Worm (Caenorhabditis elegans) whole organism, L4 larva: ENCODE measurements around the gene F44F4.15.

Experiments
- T26A8.4 ChIP-seq: fragments of 200-800 bp; sonication (Bioruptor generic); IDR thresholded peaks from 2 replicates; pipeline ENCODE4 v1.3.6; 2022; ENCODE audit warnings: missing genetic modification characterization, missing compliant biosample characterization
- Y75B8A.6 ChIP-seq: fragments of 200-800 bp; sonication (Bioruptor generic); IDR thresholded peaks from 2 replicates; pipeline ENCODE4 v1.3.6; 2022; ENCODE audit warnings: missing genetic modification reagents, missing genetic modification characterization, missing compliant biosample characterization
- aha-1 ChIP-seq: fragments of 150-350 bp; peaks from one replicate; lab custom pipeline; 2014; ENCODE audit warnings: missing biosample characterization, missing genetic modification characterization
- hlh-11 ChIP-seq: fragments of 200-800 bp; sonication (Bioruptor generic); optimal IDR thresholded peaks from 2 replicates; lab custom pipeline; 2018; ENCODE audit warnings: mild to moderate bottlenecking, missing genetic modification characterization, missing compliant biosample characterization
- lsy-2 ChIP-seq, 2 experiments: fragments of 150-350 bp in 1 of 2; sonication (generic microtip) in 1 of 2; optimal IDR thresholded peaks; 2 replicates each; lab custom pipeline; 2014 to 2017; ENCODE audit warnings: missing biosample characterization in 2 of 2, missing genetic modification characterization in 2 of 2
- nhr-28 ChIP-seq: fragments of 150-350 bp; optimal IDR thresholded peaks from 2 replicates; lab custom pipeline; 2014; ENCODE audit warnings: missing biosample characterization, missing genetic modification characterization
- nhr-77 ChIP-seq: fragments of 150-350 bp; optimal IDR thresholded peaks from 2 replicates; lab custom pipeline; 2014; ENCODE audit warnings: missing biosample characterization, missing genetic modification characterization
- pha-4 ChIP-seq, 2 experiments: fragments of 150-350 bp in 1 of 2; fragments of 200-800 bp in 1 of 2; sonication (Bioruptor generic) in 1 of 2; IDR thresholded peaks in 1 of 2; optimal IDR thresholded peaks in 1 of 2; 2 replicates each; pipeline versions ENCODE4 v1.3.6 to Lab custom; 2014 to 2022; ENCODE audit warnings: missing genetic modification characterization in 2 of 2, missing genetic modification reagents in 2 of 2, missing biosample characterization in 1 of 2, missing compliant biosample characterization in 1 of 2
- tag-97 ChIP-seq: fragments of 200-800 bp; sonication (Bioruptor generic); IDR thresholded peaks from 2 replicates; pipeline ENCODE4 v1.3.6; 2022; ENCODE audit warnings: missing genetic modification characterization, missing compliant biosample characterization
- unc-130 ChIP-seq: sonication (generic microtip); optimal IDR thresholded peaks from 2 replicates; lab custom pipeline; 2016; ENCODE audit warnings: missing genetic modification reagents, missing genetic modification characterization, missing compliant biosample characterization
- zag-1 ChIP-seq: fragments of 150-350 bp; optimal IDR thresholded peaks from 2 replicates; lab custom pipeline; 2014; ENCODE audit warnings: missing biosample characterization, missing genetic modification characterization
- zfp-2 ChIP-seq: sonication (generic microtip); optimal IDR thresholded peaks from 2 replicates; lab custom pipeline; 2016; ENCODE audit warnings: mild to moderate bottlenecking, missing genetic modification characterization, missing compliant biosample characterization
- ztf-11 ChIP-seq: fragments of 150-350 bp; optimal IDR thresholded peaks from 2 replicates; lab custom pipeline; 2014; ENCODE audit warnings: missing biosample characterization, missing genetic modification characterization

DNA sequence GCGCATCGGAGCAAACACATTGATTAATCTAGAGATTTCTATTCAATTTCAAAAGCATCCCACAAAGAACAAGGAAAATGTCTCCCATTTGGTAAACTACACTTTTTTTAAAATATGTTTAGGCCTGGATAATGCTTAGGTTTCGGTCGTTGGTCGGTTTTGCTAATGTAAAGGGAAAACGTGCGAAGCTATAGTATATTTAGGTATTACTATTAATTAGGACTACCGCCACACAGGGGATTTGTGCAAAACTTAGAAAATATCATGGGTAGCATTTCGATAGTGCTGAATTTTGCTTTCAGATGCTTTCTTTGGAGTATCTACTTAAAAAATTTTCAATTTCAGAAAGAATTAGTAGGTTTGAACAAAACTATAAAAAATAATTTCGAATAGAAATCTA lies 1.5 kb upstream of the F44F4.15 start:
- TF ChIP-seq tag-97 (no peak), zag-1 (tag; lab: Kevin White, UChicago) (no peak), nhr-28 (tag; lab: Kevin White, UChicago) (no peak), ztf-11 (no peak), hlh-11 (tag; lab: Kevin White, UChicago) (no peak), lsy-2 (tag; optimal IDR thresholded peaks at IDR 0.05; lab: Kevin White, UChicago) (no peak), nhr-77 (tag; lab: Kevin White, UChicago) (no peak), T26A8.4 (GFP tag; lab: Robert Waterston, UW) (no peak), pha-4 (GFP tag; IDR thresholded peaks at IDR 0.05; lab: Robert Waterston, UW) (no peak), pha-4 (tag; optimal IDR thresholded peaks at IDR 0.05; lab: Kevin White, UChicago) (no peak), Y75B8A.6 (GFP tag; lab: Robert Waterston, UW) (no peak), aha-1 (no peak), zfp-2 (tag; lab: Kevin White, UChicago) (no peak), unc-130 (GFP tag; lab: Kevin White, UChicago) (no peak)
